Fruit fly (Drosophila melanogaster) whole organism, prepupa: ENCODE results near the gene CG31915.

ENCODE experiments used
- CG10669 ChIP-seq: fragments of 200-800 bp; sonication (Bioruptor generic); optimal IDR thresholded peaks from 3 replicates; lab custom pipeline; 2018; ENCODE audit warnings: missing biosample characterization, mild to moderate bottlenecking, missing genetic modification characterization, moderate library complexity
- CG15336 ChIP-seq: fragments of 200-800 bp; sonication (Bioruptor generic); IDR thresholded peaks from 2 replicates; pipeline ENCODE4 v1.3.6; 2022; ENCODE audit warnings: missing biosample characterization, missing genetic modification characterization
- CG1621 ChIP-seq: fragments of 200-800 bp; sonication (Bioruptor generic); optimal IDR thresholded peaks from 3 replicates; lab custom pipeline; 2018; ENCODE audit warnings: missing biosample characterization, mild to moderate bottlenecking, missing genetic modification characterization
- CG31627 ChIP-seq: fragments of 200-800 bp; sonication (Bioruptor generic); optimal IDR thresholded peaks from 3 replicates; lab custom pipeline; 2016; ENCODE audit warnings: missing biosample characterization, missing genetic modification characterization
- CG32006 ChIP-seq: fragments of 200-800 bp; sonication (Bioruptor generic); optimal IDR thresholded peaks from 3 replicates; lab custom pipeline; 2017; ENCODE audit warnings: missing biosample characterization, mild to moderate bottlenecking, missing genetic modification characterization
- CG3919 ChIP-seq: fragments of 200-800 bp; sonication (Bioruptor generic); optimal IDR thresholded peaks from 3 replicates; lab custom pipeline; 2016; ENCODE audit warnings: missing biosample characterization, missing genetic modification characterization
- CG6163 ChIP-seq: fragments of 200-800 bp; sonication (Bioruptor generic); IDR thresholded peaks from 3 replicates; pipeline ENCODE4 v1.3.6; 2022; ENCODE audit warnings: missing biosample characterization, missing genetic modification characterization
- CG6276 ChIP-seq: fragments of 200-800 bp; sonication (Bioruptor generic); optimal IDR thresholded peaks from 2 replicates; lab custom pipeline; 2017; ENCODE audit warnings: missing biosample characterization, mild to moderate bottlenecking, missing genetic modification characterization
- CG6792 ChIP-seq: fragments of 200-800 bp; sonication (Bioruptor generic); optimal IDR thresholded peaks from 3 replicates; lab custom pipeline; 2016; ENCODE audit warnings: missing biosample characterization, missing genetic modification characterization
- CG6808 ChIP-seq: fragments of 200-800 bp; sonication (Bioruptor generic); optimal IDR thresholded peaks from 3 replicates; lab custom pipeline; 2017; ENCODE audit warnings: missing biosample characterization, missing genetic modification characterization, mild to moderate bottlenecking, moderate library complexity, missing genetic modification reagents
- CG6854 ChIP-seq: fragments of 200-800 bp; sonication (Bioruptor generic); optimal IDR thresholded peaks from 2 replicates; lab custom pipeline; 2017; ENCODE audit warnings: missing biosample characterization, mild to moderate bottlenecking, missing genetic modification characterization
- CG7368 ChIP-seq: fragments of 200-800 bp; sonication (Bioruptor generic); optimal IDR thresholded peaks from 3 replicates; lab custom pipeline; 2016; ENCODE audit warnings: missing biosample characterization, missing genetic modification characterization
- CG8119 ChIP-seq: fragments of 200-800 bp; sonication (Bioruptor generic); IDR thresholded peaks from 3 replicates; pipeline ENCODE4 v1.3.6; 2022; ENCODE audit warnings: missing biosample characterization, missing genetic modification characterization
- CG8319 ChIP-seq: fragments of 200-800 bp; sonication (Bioruptor generic); optimal IDR thresholded peaks from 3 replicates; lab custom pipeline; 2016; ENCODE audit warnings: missing biosample characterization, missing genetic modification characterization
- CG8632 ChIP-seq: fragments of 200-800 bp; sonication (Bioruptor generic); optimal IDR thresholded peaks from 3 replicates; lab custom pipeline; 2016; ENCODE audit warnings: missing biosample characterization, missing genetic modification characterization
- CG9139 ChIP-seq: fragments of 200-800 bp; sonication (Bioruptor generic); optimal IDR thresholded peaks from 3 replicates; lab custom pipeline; 2017; ENCODE audit warnings: missing biosample characterization, mild to moderate bottlenecking, missing genetic modification characterization
- Eip78C ChIP-seq: fragments of 200-800 bp; sonication (Bioruptor generic); peaks from one replicate; lab custom pipeline; 2016; ENCODE audit warnings: missing biosample characterization, missing genetic modification characterization
- Eip93F ChIP-seq: fragments of 200-800 bp; sonication (Bioruptor generic); optimal IDR thresholded peaks from 2 replicates; lab custom pipeline; 2016; ENCODE audit warnings: missing biosample characterization, mild to moderate bottlenecking, missing genetic modification characterization
- Ets96B ChIP-seq: fragments of 200-800 bp; optimal IDR thresholded peaks from 2 replicates; lab custom pipeline; 2019; ENCODE audit warnings: missing biosample characterization, mild to moderate bottlenecking, missing genetic modification characterization, moderate library complexity
- Hr38 ChIP-seq: sonication (Bioruptor generic); optimal IDR thresholded peaks from 2 replicates; lab custom pipeline; 2016; ENCODE audit warnings: missing biosample characterization, missing genetic modification characterization
- Hr4 ChIP-seq: fragments of 200-800 bp; sonication (Bioruptor generic); optimal IDR thresholded peaks from 3 replicates; lab custom pipeline; 2016; ENCODE audit warnings: missing biosample characterization, missing genetic modification characterization
- Lpt ChIP-seq: fragments of 200-800 bp; sonication (Bioruptor generic); optimal IDR thresholded peaks from 3 replicates; lab custom pipeline; 2016; ENCODE audit warnings: missing biosample characterization, missing genetic modification characterization
- Met ChIP-seq: fragments of 200-800 bp; sonication (Bioruptor generic); optimal IDR thresholded peaks from 3 replicates; lab custom pipeline; 2016; ENCODE audit warnings: missing biosample characterization, missing genetic modification characterization
- OdsH ChIP-seq: fragments of 200-800 bp; sonication (Bioruptor generic); optimal IDR thresholded peaks from 3 replicates; lab custom pipeline; 2016; ENCODE audit warnings: missing biosample characterization, missing genetic modification characterization
- Smox ChIP-seq: fragments of 200-800 bp; sonication (Bioruptor generic); optimal IDR thresholded peaks from 3 replicates; lab custom pipeline; 2016; ENCODE audit warnings: missing biosample characterization, missing genetic modification characterization
- Sox102F ChIP-seq: fragments of 200-800 bp; sonication (Bioruptor generic); optimal IDR thresholded peaks from 2 replicates; lab custom pipeline; 2016; ENCODE audit warnings: missing biosample characterization, mild to moderate bottlenecking, missing genetic modification characterization
- achi ChIP-seq: fragments of 200-800 bp; sonication (Bioruptor generic); optimal IDR thresholded peaks from 3 replicates; lab custom pipeline; 2016; ENCODE audit warnings: missing biosample characterization, missing genetic modification characterization
- acj6 ChIP-seq: fragments of 200-800 bp; sonication (Bioruptor generic); optimal IDR thresholded peaks from 3 replicates; lab custom pipeline; 2016; ENCODE audit warnings: missing biosample characterization, missing genetic modification characterization
- cyc ChIP-seq: fragments of 200-800 bp; sonication (Bioruptor generic); optimal IDR thresholded peaks from 3 replicates; lab custom pipeline; 2016; ENCODE audit warnings: missing biosample characterization, missing genetic modification characterization
- dac ChIP-seq: fragments of 200-800 bp; sonication (Bioruptor generic); optimal IDR thresholded peaks from 2 replicates; lab custom pipeline; 2017; ENCODE audit warnings: missing biosample characterization, mild to moderate bottlenecking, missing genetic modification characterization
- dsx ChIP-seq: fragments of 200-800 bp; optimal IDR thresholded peaks from 3 replicates; lab custom pipeline; 2019; ENCODE audit warnings: missing biosample characterization, mild to moderate bottlenecking, missing genetic modification characterization, moderate library complexity; ENCODE audit not compliant: poor library complexity, severe bottlenecking
- eg ChIP-seq: fragments of 200-800 bp; sonication (Bioruptor generic); IDR thresholded peaks from 3 replicates; pipeline ENCODE4 v1.3.6; 2022; ENCODE audit warnings: missing biosample characterization, missing genetic modification characterization
- esn ChIP-seq: fragments of 200-800 bp; sonication (Bioruptor generic); optimal IDR thresholded peaks from 2 replicates; lab custom pipeline; 2016; ENCODE audit warnings: missing biosample characterization, mild to moderate bottlenecking, missing genetic modification characterization, moderate library complexity
- fd59A ChIP-seq: fragments of 200-800 bp; sonication (Bioruptor generic); optimal IDR thresholded peaks from 2 replicates; lab custom pipeline; 2017; ENCODE audit warnings: missing biosample characterization, mild to moderate bottlenecking, missing genetic modification characterization, missing genetic modification reagents
- fkh ChIP-seq: fragments of 200-800 bp; sonication (Bioruptor generic); optimal IDR thresholded peaks from 3 replicates; lab custom pipeline; 2017; ENCODE audit warnings: missing biosample characterization, mild to moderate bottlenecking, missing genetic modification characterization, moderate library complexity
- lz ChIP-seq: fragments of 200-800 bp; sonication (Bioruptor generic); optimal IDR thresholded peaks from 3 replicates; lab custom pipeline; 2016; ENCODE audit warnings: missing biosample characterization, missing genetic modification characterization
- pdm3 ChIP-seq: fragments of 200-800 bp; sonication (Bioruptor generic); optimal IDR thresholded peaks from 3 replicates; lab custom pipeline; 2016; ENCODE audit warnings: missing biosample characterization, missing genetic modification characterization
- salr ChIP-seq, 2 experiments: fragments of 200-800 bp; sonication (Bioruptor generic); optimal IDR thresholded peaks; 3 replicates each; lab custom pipeline; 2016 to 2018; ENCODE audit warnings: missing biosample characterization in 2 of 2, missing genetic modification characterization in 2 of 2, mild to moderate bottlenecking in 1 of 2
- spab ChIP-seq: fragments of 200-800 bp; sonication (Bioruptor generic); optimal IDR thresholded peaks from 2 replicates; lab custom pipeline; 2017; ENCODE audit warnings: missing biosample characterization, mild to moderate bottlenecking, missing genetic modification characterization, missing genetic modification reagents
- ss ChIP-seq, 2 experiments: fragments of 200-800 bp; sonication (Bioruptor generic); optimal IDR thresholded peaks; 2 replicates in 1 of 2; 3 replicates in 1 of 2; lab custom pipeline; 2017 to 2018; ENCODE audit warnings: mild to moderate bottlenecking in 2 of 2, missing biosample characterization in 2 of 2, missing genetic modification characterization in 2 of 2, moderate library complexity in 1 of 2
- svp ChIP-seq: fragments of 200-800 bp; sonication (Bioruptor generic); peaks from one replicate; lab custom pipeline; 2016; ENCODE audit warnings: missing biosample characterization, missing genetic modification characterization
- topi ChIP-seq: fragments of 200-800 bp; sonication (Bioruptor generic); optimal IDR thresholded peaks from 3 replicates; lab custom pipeline; 2016; ENCODE audit warnings: missing biosample characterization, missing genetic modification characterization
- vri ChIP-seq: fragments of 200-800 bp; sonication (Bioruptor generic); optimal IDR thresholded peaks from 3 replicates; lab custom pipeline; 2016; ENCODE audit warnings: missing biosample characterization, mild to moderate bottlenecking, missing genetic modification characterization

Gene CG31915

DNA sequence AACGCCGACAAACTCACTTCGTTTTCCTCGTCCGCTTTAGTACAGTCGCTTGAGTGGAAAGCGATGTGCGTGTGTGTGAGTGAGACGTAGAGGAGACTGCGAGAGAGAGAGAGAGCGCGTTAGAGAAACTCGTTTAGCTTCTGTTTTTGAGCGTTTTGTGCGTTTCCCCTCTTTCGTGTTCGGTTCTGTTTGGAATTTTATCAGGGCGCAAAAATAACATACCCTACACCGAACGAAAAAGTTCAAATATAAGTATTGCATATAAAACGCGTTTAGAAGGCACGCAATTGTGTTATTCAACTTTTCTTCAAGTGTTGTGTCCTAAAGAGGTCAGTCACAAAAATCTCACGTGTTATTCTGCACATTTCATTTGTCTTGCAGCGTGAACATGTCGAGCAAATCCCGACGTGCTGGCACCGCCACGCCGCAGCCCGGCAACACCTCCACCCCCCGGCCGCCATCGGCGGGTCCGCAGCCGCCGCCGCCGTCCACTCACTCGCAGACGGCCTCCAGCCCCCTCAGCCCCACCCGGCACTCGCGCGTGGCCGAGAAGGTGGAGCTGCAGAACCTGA, 15.1 kb downstream of the CG31915 start (continued):
- TF ChIP-seq CG8119 (GFP tag; lab: Robert Waterston, UW) = peak; percentile 64; the same call in 2 of the 3 replicates
- peak; percentile 76 for TF ChIP-seq eg (GFP tag; lab: Robert Waterston, UW)
- peak; percentile 24 for TF ChIP-seq esn (GFP tag; lab: Kevin White, UChicago)
- no peak for TF ChIP-seq CG1621 (tag; lab: Kevin White, UChicago)
- TF ChIP-seq CG31627 (GFP tag; lab: Kevin White, UChicago) = peak; percentile 13
- TF ChIP-seq CG6792 (GFP tag; lab: Kevin White, UChicago) = peak; percentile 21
- peak; percentile 29 for TF ChIP-seq pdm3
- TF ChIP-seq Hr38 (GFP tag; lab: Kevin White, UChicago) = no peak
- TF ChIP-seq CG15336 (GFP tag; lab: Robert Waterston, UW) = peak; percentile 65
- TF ChIP-seq spab (GFP tag; lab: Kevin White, UChicago) = no peak
- TF ChIP-seq CG6808 (GFP tag; lab: Kevin White, UChicago) = no peak
- TF ChIP-seq achi = no peak
- TF ChIP-seq svp = peak; percentile 54
- no peak for TF ChIP-seq CG32006
- TF ChIP-seq vri (GFP tag; lab: Kevin White, UChicago) = no peak
- TF ChIP-seq Sox102F (GFP tag; lab: Kevin White, UChicago) = no peak
- no peak for TF ChIP-seq Met (GFP tag; lab: Kevin White, UChicago)
- TF ChIP-seq CG6163 (GFP tag; lab: Robert Waterston, UW) = peak; percentile 55; the same call in 1 of the 3 replicates
- no peak for TF ChIP-seq CG7368 (GFP tag; lab: Kevin White, UChicago)
- TF ChIP-seq dsx (GFP tag; lab: Kevin White, UChicago) = no peak
- no peak for TF ChIP-seq acj6 (GFP tag; lab: Kevin White, UChicago)
- no peak for TF ChIP-seq Hr4 (GFP tag; lab: Kevin White, UChicago)
- TF ChIP-seq Eip93F (GFP tag; lab: Kevin White, UChicago) = no peak
- TF ChIP-seq Ets96B = peak; percentile 11
- TF ChIP-seq Lpt (GFP tag; lab: Kevin White, UChicago) = peak; percentile 42
- peak; percentile 33 for TF ChIP-seq cyc (GFP tag; lab: Kevin White, UChicago)
- peak; percentile 73 for TF ChIP-seq Eip78C (GFP tag; lab: Kevin White, UChicago)
- TF ChIP-seq dac (GFP tag; lab: Kevin White, UChicago) = peak; percentile 17
- TF ChIP-seq CG10669 (GFP tag; lab: Kevin White, UChicago) = no peak
- no peak for TF ChIP-seq CG6854 (GFP tag; lab: Kevin White, UChicago)
- TF ChIP-seq, all 60 proteins: peak for 24

dm6 chr2L:5546207-5546517, 18.2 kb downstream of the CG31915 start:
- TF ChIP-seq CG6276 (GFP tag; lab: Kevin White, UChicago) (no peak), fd59A (peak; percentile 4), CG8632 (GFP tag; lab: Kevin White, UChicago) (no peak), Ets96B (no peak), CG15336 (GFP tag; lab: Robert Waterston, UW) (no peak), eg (GFP tag; lab: Robert Waterston, UW) (no peak), Lpt (GFP tag; lab: Kevin White, UChicago) (peak; percentile 45), topi (GFP tag; lab: Kevin White, UChicago) (no peak), CG1621 (tag; lab: Kevin White, UChicago) (peak; percentile 61), CG9139 (GFP tag; lab: Kevin White, UChicago) (peak; percentile 15)

- TF ChIP-seq CG6808 (GFP tag; lab: Kevin White, UChicago) = peak; percentile 77
- peak; percentile 79 for TF ChIP-seq acj6 (GFP tag; lab: Kevin White, UChicago)
- peak; percentile 70 for TF ChIP-seq lz (GFP tag; lab: Kevin White, UChicago)
- peak; percentile 76 for TF ChIP-seq CG3919 (GFP tag; lab: Kevin White, UChicago)
- TF ChIP-seq CG32006 = peak; percentile 78
- TF ChIP-seq esn (GFP tag; lab: Kevin White, UChicago) = peak; percentile 53
- TF ChIP-seq CG31627 (GFP tag; lab: Kevin White, UChicago) = peak; percentile 68
- TF ChIP-seq svp = peak; percentile 96
- peak; percentile 55 to 80 for TF ChIP-seq ss (GFP tag; optimal IDR thresholded peaks at IDR 0.05; lab: Kevin White, UChicago)
- peak; percentile 78 for TF ChIP-seq achi
- peak; percentile 71 for TF ChIP-seq dsx (GFP tag; lab: Kevin White, UChicago)
- TF ChIP-seq CG1621 (tag; lab: Kevin White, UChicago) = no peak
- peak; percentile 37 for TF ChIP-seq OdsH (GFP tag; lab: Kevin White, UChicago)
- TF ChIP-seq CG9139 (GFP tag; lab: Kevin White, UChicago) = no peak
- no peak for TF ChIP-seq fkh
- peak in 1 of 2 experiments; percentile 67 for TF ChIP-seq salr (GFP tag; optimal IDR thresholded peaks at IDR 0.05; lab: Kevin White, UChicago)
- peak; percentile 39 for TF ChIP-seq vri (GFP tag; lab: Kevin White, UChicago)
- TF ChIP-seq Hr38 (GFP tag; lab: Kevin White, UChicago) = no peak
- peak; percentile 52 for TF ChIP-seq CG8319 (GFP tag; lab: Kevin White, UChicago)
- TF ChIP-seq Smox (GFP tag; lab: Kevin White, UChicago) = peak; percentile 65
- TF ChIP-seq CG6163 (GFP tag; lab: Robert Waterston, UW) = peak; percentile 79
- peak; percentile 56 for TF ChIP-seq CG7368 (GFP tag; lab: Kevin White, UChicago)
Observed at dm6 chr2L:5546518-5547287, 18.8 kb downstream of the CG31915 start, which contains the start of gene Oscillin. TSS of gene Oscillin (plus strand) at chr2L:5547086.
